Worm (Caenorhabditis elegans) whole organism, L1 larva: ENCODE results near the gene rbg-1.
A peak's percentile ranks its signal among the peaks of the same experiment; 100 is the strongest.

Experiments
- blmp-1 ChIP-seq: fragments of 150-350 bp; optimal IDR thresholded peaks from 2 replicates; lab custom pipeline; 2014; ENCODE audit warnings: missing biosample characterization, missing genetic modification characterization
- ceh-82 ChIP-seq, 3 experiments: fragments of 150-350 bp in 1 of 3; sonication (generic microtip) in 2 of 3; optimal IDR thresholded peaks; 2 replicates each; lab custom pipeline; 2014 to 2017; ENCODE audit warnings: missing biosample characterization in 3 of 3, missing genetic modification characterization in 3 of 3
- efl-1 ChIP-seq, 4 experiments: fragments of 150-350 bp; optimal IDR thresholded peaks in 3 of 4; peaks in 1 of 4; 1 replicate in 1 of 4; 2 replicates in 3 of 4; lab custom pipeline; 2014; ENCODE audit warnings: missing biosample characterization in 2 of 4, missing genetic modification characterization in 2 of 4, missing genetic modification reagents in 2 of 4
- fkh-8 ChIP-seq: sonication (generic microtip); optimal IDR thresholded peaks from 2 replicates; lab custom pipeline; 2016; ENCODE audit warnings: mild to moderate bottlenecking, missing genetic modification characterization, missing compliant biosample characterization
- hlh-17 ChIP-seq: fragments of 200-800 bp; sonication (Bioruptor generic); optimal IDR thresholded peaks from 2 replicates; lab custom pipeline; 2018; ENCODE audit warnings: missing genetic modification characterization, mild to moderate bottlenecking, missing compliant biosample characterization, moderate library complexity, borderline replicate concordance
- sptf-1 ChIP-seq: fragments of 150-350 bp; optimal IDR thresholded peaks from 2 replicates; lab custom pipeline; 2014; ENCODE audit warnings: missing biosample characterization, missing genetic modification characterization
- unc-30 ChIP-seq: sonication (generic microtip); optimal IDR thresholded peaks from 2 replicates; lab custom pipeline; 2017; ENCODE audit warnings: missing biosample characterization, missing genetic modification characterization

The rbg-1 gene

ce11 chrX:15035748-15036147, 52.4 kb downstream of the rbg-1 start:
- TF ChIP-seq ceh-82 (tag; optimal IDR thresholded peaks at IDR 0.05; lab: Kevin White, UChicago) (no peak), sptf-1 (tag; lab: Kevin White, UChicago) (no peak), fkh-8 (tag; lab: Kevin White, UChicago) (no peak)

- no peak for TF ChIP-seq unc-30
- TF ChIP-seq hlh-17, result no peak
- no peak for TF ChIP-seq efl-1 (optimal IDR thresholded peaks at IDR 0.05; lab: Kevin White, UChicago)
- TF ChIP-seq efl-1 (GFP tag; optimal IDR thresholded peaks at IDR 0.05 in 1 of 2; lab: Kevin White, UChicago), result peak in 1 of 2 experiments; percentile 38
- TF ChIP-seq blmp-1 (tag; lab: Kevin White, UChicago), result no peak
Observed at ce11 chrX:15036287-15036686, 53.0 kb downstream of the rbg-1 start.
